Fruit fly (Drosophila melanogaster): ENCODE data around the gene RnpS1.

RnpS1 gene

DNA sequence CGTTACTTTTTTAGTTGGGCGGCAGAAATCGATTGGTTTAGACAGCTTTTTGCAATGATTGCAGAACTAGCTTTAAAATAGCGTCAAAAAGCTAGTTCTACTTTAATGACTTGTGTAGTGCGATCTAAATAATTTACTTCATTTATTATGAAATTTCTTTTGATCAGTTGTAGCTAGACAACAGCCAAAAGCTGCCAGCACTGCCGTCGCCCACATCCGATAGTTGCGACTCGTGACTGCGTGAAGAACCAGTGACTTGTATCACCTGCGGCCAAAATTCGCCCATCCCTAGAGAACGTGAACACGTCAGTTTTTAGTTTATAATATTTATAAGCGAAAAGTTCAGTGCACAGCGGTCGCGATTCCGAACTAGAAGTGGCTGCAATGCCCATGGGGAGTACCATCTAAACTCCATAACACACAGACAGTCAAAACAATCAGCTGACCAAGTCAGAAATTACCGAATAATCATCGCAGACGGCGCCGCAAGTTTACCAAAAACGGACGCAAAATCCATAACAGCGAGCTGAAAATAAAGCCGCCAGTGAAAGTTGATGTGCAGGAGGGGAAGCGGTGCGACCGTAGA lies 34.9 kb downstream of the RnpS1 start, which contains the start of gene P58IPK (continued):
- TF ChIP-seq exex (tag; optimal IDR thresholded peaks at IDR 0.05) = peak; percentile 24
- TF ChIP-seq wdn (GFP tag; IDR thresholded peaks at IDR 0.05) = 0 out of 2 replicates have a peak, but pooled peaks have one; percentile 41
- TF ChIP-seq schlank (tag; optimal IDR thresholded peaks at IDR 0.05) = peak; percentile 25
- peak; percentile 27 for TF ChIP-seq CG8388 (GFP tag; optimal IDR thresholded peaks at IDR 0.05)
- no peak for TF ChIP-seq gsb-n (tag; optimal IDR thresholded peaks at IDR 0.05)
- peak; percentile 59 for TF ChIP-seq ranshi (GFP tag; IDR thresholded peaks at IDR 0.05)
- peak; percentile 40 for TF ChIP-seq caup (GFP tag; optimal IDR thresholded peaks at IDR 0.05; ENCODE audit: severe bottlenecking)
- peak; percentile 62 for TF ChIP-seq CG13424 (tag; optimal IDR thresholded peaks at IDR 0.05)
- peak; percentile 52 for TF ChIP-seq Ptx1 (GFP tag; IDR thresholded peaks at IDR 0.05)
- TF ChIP-seq CG13894 (tag; optimal IDR thresholded peaks at IDR 0.05) = peak; percentile 77
- peak; percentile 82 for TF ChIP-seq Sin3A (optimal IDR thresholded peaks at IDR 0.05)
- peak; percentile 38; the same call in 1 of the 2 replicates for TF ChIP-seq cas (GFP tag; IDR thresholded peaks at IDR 0.05)
- peak; percentile 66; the same call in 1 of the 2 replicates for TF ChIP-seq lmd (GFP tag; IDR thresholded peaks at IDR 0.05)
- peak; percentile 52 for TF ChIP-seq slp2 (GFP tag; optimal IDR thresholded peaks at IDR 0.05)
- peak; percentile 77 for TF ChIP-seq CG3847 (GFP tag; IDR thresholded peaks at IDR 0.05)
- peak; percentile 63; the same call in 1 of the 2 replicates for TF ChIP-seq klu (GFP tag; IDR thresholded peaks at IDR 0.05)
- peak; percentile 75 for TF ChIP-seq pho (GFP tag; optimal IDR thresholded peaks at IDR 0.05)
- peak; percentile 36 for TF ChIP-seq PHDP (tag; optimal IDR thresholded peaks at IDR 0.05)
- peak; percentile 68 for TF ChIP-seq CG9817 (tag; optimal IDR thresholded peaks at IDR 0.05)
- TF ChIP-seq CG17612 (GFP tag; IDR thresholded peaks at IDR 0.05) = no peak
- peak; percentile 90 for TF ChIP-seq CG7963 (GFP tag; IDR thresholded peaks at IDR 0.05; ENCODE audit: partially characterized antibody)
- no peak for TF ChIP-seq BtbVII (GFP tag; optimal IDR thresholded peaks at IDR 0.05)
- no peak for TF ChIP-seq tap (tag; optimal IDR thresholded peaks at IDR 0.05)
- no peak for TF ChIP-seq hkb (optimal IDR thresholded peaks at IDR 0.05)
- peak; percentile 49; the same call in 1 of the 2 replicates for TF ChIP-seq hkb (GFP tag; IDR thresholded peaks at IDR 0.05)
- TF ChIP-seq amos (GFP tag; IDR thresholded peaks at IDR 0.05; ENCODE audit: partially characterized antibody) = peak; percentile 97
- TF ChIP-seq cg (GFP tag; optimal IDR thresholded peaks at IDR 0.05) = no peak
- peak; percentile 72 for TF ChIP-seq ind (GFP tag; optimal IDR thresholded peaks at IDR 0.05)
- no peak for TF ChIP-seq h (optimal IDR thresholded peaks at IDR 0.05)
- peak; percentile 64 for TF ChIP-seq az2 (GFP tag; optimal IDR thresholded peaks at IDR 0.05)
- peak in 1 of 3 experiments; percentile 46 for TF ChIP-seq lola (GFP tag; optimal IDR thresholded peaks at IDR 0.05)
- peak; percentile 71 for TF ChIP-seq sr (GFP tag; IDR thresholded peaks at IDR 0.05)
- peak; percentile 51 for TF ChIP-seq rib (GFP tag; IDR thresholded peaks at IDR 0.05)
- peak; percentile 88 for TF ChIP-seq ato (GFP tag; IDR thresholded peaks at IDR 0.05; ENCODE audit: partially characterized antibody)
- TF ChIP-seq so (GFP tag; IDR thresholded peaks at IDR 0.05) = no peak
- no peak for TF ChIP-seq cato (GFP tag; optimal IDR thresholded peaks at IDR 0.05; ENCODE audit: borderline replicate concordance)
- peak; percentile 37 for TF ChIP-seq CG11723 (GFP tag; optimal IDR thresholded peaks at IDR 0.05)
- TF ChIP-seq CG15601 (tag; optimal IDR thresholded peaks at IDR 0.05) = peak; percentile 46
- peak; percentile 20; the same call in 1 of the 2 replicates for TF ChIP-seq CG4730 (GFP tag; IDR thresholded peaks at IDR 0.05)
- no peak for TF ChIP-seq slou (GFP tag; optimal IDR thresholded peaks at IDR 0.05)
- TF ChIP-seq z (GFP tag; IDR thresholded peaks at IDR 0.05) = no peak
- peak; percentile 85; the same call in 2 of the 3 replicates for TF ChIP-seq CG11456 (GFP tag; IDR thresholded peaks at IDR 0.05)
- TF ChIP-seq Blimp-1 (GFP tag; optimal IDR thresholded peaks at IDR 0.05) = peak; percentile 49
- TF ChIP-seq Dad (GFP tag; optimal IDR thresholded peaks at IDR 0.05) = peak; percentile 72
- peak; percentile 44 for TF ChIP-seq her (GFP tag; optimal IDR thresholded peaks at IDR 0.05)
- peak; percentile 41 for TF ChIP-seq Nf-YC (tag; optimal IDR thresholded peaks at IDR 0.05)
- no peak for TF ChIP-seq CG31388 (GFP tag; optimal IDR thresholded peaks at IDR 0.05)
- no peak for TF ChIP-seq Nf-YA (GFP tag; IDR thresholded peaks at IDR 0.05)
- peak in 1 of 2 experiments; percentile 52 for TF ChIP-seq crp (GFP tag; optimal IDR thresholded peaks at IDR 0.05)
- peak; percentile 92 for TF ChIP-seq Scr (GFP tag; IDR thresholded peaks at IDR 0.05; ENCODE audit: partially characterized antibody)
